Worm (Caenorhabditis elegans) whole organism, L1 larva: ENCODE measurements around the gene syf-2.

Source experiments
- pag-3 ChIP-seq: sonication (generic microtip); optimal IDR thresholded peaks from 2 replicates; lab custom pipeline; 2017; ENCODE audit warnings: missing genetic modification characterization, mild to moderate bottlenecking, missing compliant biosample characterization, antibody characterized with exemption, borderline replicate concordance; ENCODE audit not compliant: insufficient read depth
- sptf-1 ChIP-seq: fragments of 150-350 bp; optimal IDR thresholded peaks from 2 replicates; lab custom pipeline; 2014; ENCODE audit warnings: missing biosample characterization, missing genetic modification characterization

- TF ChIP-seq pag-3 (tag; lab: Kevin White, UChicago) (no peak), sptf-1 (tag; lab: Kevin White, UChicago) (no peak)
Observed at ce11 chrIII:7167568-7167937, 5.6 kb upstream of the syf-2 start, which contains the start of gene acs-4.
